Worm (Caenorhabditis elegans) whole organism, midembryonic: ENCODE measurements around the gene tyra-3.

Experiments
- T22C8.4 ChIP-seq: fragments of 200-800 bp; sonication (Bioruptor generic); IDR thresholded peaks from 2 replicates; pipeline ENCODE4 v1.3.6; 2022; ENCODE audit warnings: missing genetic modification characterization, missing compliant biosample characterization
- cog-1 ChIP-seq: sonication (generic microtip); optimal IDR thresholded peaks from 2 replicates; lab custom pipeline; 2016; ENCODE audit warnings: missing genetic modification characterization, missing compliant biosample characterization
- flt-1 ChIP-seq: fragments of 200-800 bp; sonication (Bioruptor generic); IDR thresholded peaks from 2 replicates; pipeline ENCODE4 v1.3.6; 2022; ENCODE audit warnings: missing genetic modification characterization, missing compliant biosample characterization
- klf-2 ChIP-seq: fragments of 200-800 bp; sonication (Bioruptor generic); conservative IDR thresholded peaks from 2 replicates; pipeline ENCODE4 v1.3.6; 2022; ENCODE audit warnings: missing genetic modification reagents, missing genetic modification characterization, missing compliant biosample characterization
- med-1 ChIP-seq: sonication (generic microtip); optimal IDR thresholded peaks from 2 replicates; lab custom pipeline; 2017; ENCODE audit warnings: missing genetic modification characterization, mild to moderate bottlenecking, missing compliant biosample characterization, antibody characterized with exemption, missing genetic modification reagents; ENCODE audit not compliant: insufficient read depth
- ref-1 ChIP-seq: fragments of 200-800 bp; sonication (Bioruptor generic); conservative IDR thresholded peaks from 2 replicates; pipeline ENCODE4 v1.3.6; 2022; ENCODE audit warnings: missing genetic modification reagents, missing genetic modification characterization, missing compliant biosample characterization
- tab-1 ChIP-seq: fragments of 200-800 bp; sonication (Bioruptor generic); IDR thresholded peaks from 2 replicates; pipeline ENCODE4 v1.3.6; 2022; ENCODE audit warnings: missing genetic modification characterization, missing compliant biosample characterization
- ztf-23 ChIP-seq: fragments of 200-800 bp; sonication (Bioruptor generic); IDR thresholded peaks from 2 replicates; pipeline ENCODE4 v1.3.6; 2022; ENCODE audit warnings: missing genetic modification reagents, missing genetic modification characterization, missing compliant biosample characterization
- ztf-29 ChIP-seq: fragments of 200-800 bp; sonication (Bioruptor generic); IDR thresholded peaks from 2 replicates; pipeline ENCODE4 v1.3.6; 2022; ENCODE audit warnings: missing genetic modification reagents, missing genetic modification characterization, missing compliant biosample characterization

tyra-3 gene

DNA sequence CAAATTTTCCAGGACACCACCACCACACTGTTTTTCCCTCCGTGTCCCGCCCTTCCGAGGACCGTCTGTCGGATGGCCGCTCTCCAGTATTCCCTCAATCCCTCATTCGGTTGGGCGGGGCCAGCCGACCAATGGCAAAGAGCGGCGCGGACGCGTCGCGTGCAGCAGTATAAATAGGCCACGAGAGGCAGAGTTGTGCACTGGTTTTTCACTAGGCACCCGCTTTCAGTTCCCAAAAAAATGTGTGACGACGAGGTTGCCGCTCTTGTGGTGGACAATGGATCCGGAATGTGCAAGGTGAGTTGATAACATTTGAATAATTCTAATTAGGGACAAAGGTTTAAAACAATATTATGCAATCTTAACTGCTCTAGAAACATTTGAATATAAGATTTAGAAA, 12.6 kb downstream of the tyra-3 start, which contains the start of gene act-4:
Gene act-4 (plus strand): TSS at position 200 of the 400 bp plus-strand sequence.
- no peak for TF ChIP-seq ztf-29 (GFP tag; lab: Robert Waterston, UW)
- TF ChIP-seq flt-1: peak; percentile 62; the same call in 1 of the 2 replicates
- 0 out of 2 replicates have a peak, but pooled peaks have one; percentile 22 for TF ChIP-seq tab-1

DNA sequence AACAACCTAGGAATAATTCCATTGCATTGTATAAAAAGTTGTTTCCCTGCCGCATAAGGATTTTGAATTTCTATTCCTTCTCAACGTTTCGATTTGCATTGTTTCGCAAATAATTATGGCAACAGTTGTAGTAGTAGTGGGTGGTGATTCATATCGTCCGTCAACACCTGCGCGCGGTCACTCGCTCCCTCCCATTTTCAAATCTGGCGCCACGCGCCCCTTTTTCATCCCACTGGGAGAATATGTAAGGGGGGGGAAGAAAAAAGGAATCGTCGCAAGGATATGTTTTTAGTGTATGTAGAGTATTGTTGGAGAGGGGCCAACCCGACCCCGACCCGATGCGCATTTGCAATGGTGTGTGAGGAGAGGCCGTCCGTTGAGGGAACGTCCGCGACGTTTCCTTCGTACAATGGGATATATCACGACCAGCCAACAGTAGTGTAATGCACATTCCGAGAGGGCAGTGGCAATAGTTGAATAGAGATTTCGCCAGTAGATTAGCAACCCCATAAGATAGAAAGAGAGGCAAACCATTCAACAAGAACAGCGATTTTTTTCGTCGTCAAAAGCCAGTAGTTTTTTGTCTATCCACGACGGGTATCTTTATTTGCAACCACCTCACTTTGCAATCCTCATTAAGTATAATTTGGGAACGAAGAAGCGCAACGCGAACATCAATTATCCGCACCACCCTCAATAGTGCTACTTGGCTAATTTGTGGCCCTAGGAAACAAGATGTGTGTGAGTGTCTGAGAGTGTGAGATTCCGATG, 13.2 kb downstream of the tyra-3 start:
- TF ChIP-seq T22C8.4 (0 out of 2 replicates have a peak, but pooled peaks have one; percentile 31), cog-1 (tag; lab: Kevin White, UChicago) (no peak), med-1 (GFP tag; lab: Kevin White, UChicago) (no peak), ztf-23 (peak; percentile 41; the same call in 1 of the 2 replicates), flt-1 (peak; percentile 80), ref-1 (GFP tag; lab: Robert Waterston, UW) (peak; percentile 57)

DNA sequence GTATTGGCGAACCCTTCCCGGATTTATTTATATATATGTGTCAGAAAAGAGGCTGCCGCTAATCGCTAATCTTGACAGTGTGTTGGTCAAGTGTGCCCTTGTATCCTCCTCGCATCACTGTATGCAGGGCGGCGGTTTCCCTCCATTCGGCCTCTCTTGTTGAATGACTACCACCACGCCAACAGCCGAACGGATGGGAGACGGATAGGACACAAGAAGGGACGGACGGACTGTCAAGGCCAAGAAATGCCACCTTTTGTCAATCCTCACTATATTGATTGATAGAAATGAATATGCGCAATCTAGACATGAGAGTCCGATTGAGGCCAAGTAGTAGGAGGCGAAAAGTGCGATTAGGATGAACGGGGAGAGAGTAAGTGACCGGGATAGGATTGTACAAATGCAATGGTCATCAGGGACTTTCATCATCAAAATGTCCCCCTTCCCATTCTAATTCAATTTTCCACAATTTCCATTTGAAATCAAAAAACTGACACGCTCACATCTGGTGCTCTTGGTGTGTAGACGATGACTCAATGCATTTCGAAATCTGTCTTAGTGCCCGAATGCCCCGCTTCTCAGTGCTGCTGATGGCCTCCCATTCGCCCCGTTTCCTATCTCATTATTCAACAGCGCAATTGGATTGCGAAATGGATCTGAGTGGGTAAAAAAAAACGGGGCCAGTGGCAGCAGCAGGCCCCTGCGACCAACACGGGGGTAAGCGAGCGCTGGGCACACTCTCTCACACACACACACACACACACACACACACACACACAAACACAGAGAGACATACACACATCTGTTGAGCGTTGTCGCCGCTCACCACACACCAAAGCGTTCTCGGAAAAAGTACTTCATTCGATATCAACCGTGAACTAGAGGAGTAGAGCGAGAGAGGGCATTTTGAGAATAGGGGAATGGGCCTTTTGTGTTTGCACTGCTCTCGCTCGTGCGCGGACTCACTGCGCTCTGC, 14.1 kb downstream of the tyra-3 start:
- TF ChIP-seq T22C8.4 (peak; percentile 56; the same call in 1 of the 2 replicates), cog-1 (tag; lab: Kevin White, UChicago) (peak; percentile 59), tab-1 (no peak), flt-1 (peak; percentile 45)

DNA sequence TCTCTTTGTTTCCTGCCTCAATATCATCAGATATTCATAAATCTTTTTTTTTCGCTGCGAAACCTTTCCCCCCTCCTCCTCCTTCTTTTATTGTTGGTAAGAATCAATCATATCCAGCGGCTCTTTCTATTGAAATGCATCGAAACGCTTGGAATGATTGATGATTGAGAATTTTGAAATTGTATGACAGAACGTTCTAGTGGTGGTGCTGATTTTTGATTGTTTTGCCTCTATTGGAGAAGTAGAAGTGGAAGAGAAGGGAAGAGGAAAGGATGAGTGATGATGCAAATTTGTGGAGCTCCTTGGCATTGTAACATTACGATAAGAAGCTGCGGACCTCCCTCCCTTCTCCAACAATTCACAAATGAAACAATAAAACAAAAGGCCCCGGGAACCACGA, 17.7 kb downstream of the tyra-3 start:
- no peak for TF ChIP-seq ref-1 (GFP tag; lab: Robert Waterston, UW)
- TF ChIP-seq flt-1: no peak
- no peak for TF ChIP-seq ztf-23
- TF ChIP-seq tab-1: no peak
- no peak for TF ChIP-seq klf-2 (GFP tag; lab: Robert Waterston, UW)
- TF ChIP-seq ztf-29 (GFP tag; lab: Robert Waterston, UW): no peak
- TF ChIP-seq T22C8.4: no peak
- no peak for TF ChIP-seq cog-1 (tag; lab: Kevin White, UChicago)
- TF ChIP-seq med-1 (GFP tag; lab: Kevin White, UChicago): no peak

ce11 chrX:4969228-4969627, 21.4 kb downstream of the tyra-3 start, which contains the start of gene M03F4.6:
M03F4.6 (minus strand) TSS chrX:4969328.
- TF ChIP-seq ztf-29 (GFP tag; lab: Robert Waterston, UW) (no peak), ref-1 (GFP tag; lab: Robert Waterston, UW) (no peak), tab-1 (no peak), cog-1 (tag; lab: Kevin White, UChicago) (no peak), T22C8.4 (no peak), med-1 (GFP tag; lab: Kevin White, UChicago) (no peak), flt-1 (no peak), ztf-23 (no peak), klf-2 (GFP tag; lab: Robert Waterston, UW) (no peak)

ce11 chrX:4970863-4971345, 23.1 kb downstream of the tyra-3 start, which contains the start of gene calu-1:
calu-1 (minus strand) TSS chrX:4970913.
- TF ChIP-seq ztf-23 (no peak), cog-1 (tag; lab: Kevin White, UChicago) (no peak), ref-1 (GFP tag; lab: Robert Waterston, UW) (no peak), flt-1 (no peak), tab-1 (no peak), T22C8.4 (no peak), med-1 (GFP tag; lab: Kevin White, UChicago) (no peak), ztf-29 (GFP tag; lab: Robert Waterston, UW) (no peak), klf-2 (GFP tag; lab: Robert Waterston, UW) (no peak)

- TF ChIP-seq ztf-23 (no peak; the same call in 1 of the 2 replicates), flt-1 (peak; percentile 40; the same call in 1 of the 2 replicates), ztf-29 (GFP tag; lab: Robert Waterston, UW) (no peak), ref-1 (GFP tag; lab: Robert Waterston, UW) (no peak), T22C8.4 (no peak), med-1 (GFP tag; lab: Kevin White, UChicago) (no peak), klf-2 (GFP tag; lab: Robert Waterston, UW) (no peak), tab-1 (0 out of 2 replicates have a peak, but pooled peaks have one; percentile 8), cog-1 (tag; lab: Kevin White, UChicago) (peak; percentile 43)
Measured at ce11 chrX:4971427-4971826, 23.6 kb downstream of the tyra-3 start.

DNA sequence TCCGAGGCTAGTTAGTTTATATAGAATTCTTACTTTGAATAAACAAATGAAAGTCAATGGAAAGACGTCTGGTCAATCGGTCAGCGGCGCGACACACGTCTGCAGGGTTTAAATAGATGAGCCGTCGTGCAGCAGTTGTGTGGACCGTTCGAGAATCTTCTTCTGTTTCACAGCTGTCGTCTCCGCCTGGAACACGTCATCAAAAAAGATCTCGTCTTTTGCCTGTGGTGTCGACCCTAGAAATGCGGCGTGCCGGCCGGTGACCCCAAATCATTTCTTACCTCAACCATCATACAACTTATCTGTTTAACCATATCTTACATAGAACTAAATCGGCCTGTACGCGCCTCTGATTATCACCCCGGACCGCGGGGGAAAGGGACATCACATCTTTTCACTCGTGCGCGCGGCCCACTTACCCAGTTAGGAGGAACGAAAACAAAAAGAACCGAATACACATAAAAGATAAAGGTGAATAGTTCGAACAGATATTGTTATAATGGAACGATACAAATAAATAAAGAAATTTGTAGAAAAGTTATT, 24.3 kb downstream of the tyra-3 start:
- TF ChIP-seq tab-1 (no peak), cog-1 (tag; lab: Kevin White, UChicago) (no peak), ztf-29 (GFP tag; lab: Robert Waterston, UW) (no peak), med-1 (GFP tag; lab: Kevin White, UChicago) (no peak), flt-1 (no peak), T22C8.4 (no peak), ref-1 (GFP tag; lab: Robert Waterston, UW) (no peak), klf-2 (GFP tag; lab: Robert Waterston, UW) (no peak)

DNA sequence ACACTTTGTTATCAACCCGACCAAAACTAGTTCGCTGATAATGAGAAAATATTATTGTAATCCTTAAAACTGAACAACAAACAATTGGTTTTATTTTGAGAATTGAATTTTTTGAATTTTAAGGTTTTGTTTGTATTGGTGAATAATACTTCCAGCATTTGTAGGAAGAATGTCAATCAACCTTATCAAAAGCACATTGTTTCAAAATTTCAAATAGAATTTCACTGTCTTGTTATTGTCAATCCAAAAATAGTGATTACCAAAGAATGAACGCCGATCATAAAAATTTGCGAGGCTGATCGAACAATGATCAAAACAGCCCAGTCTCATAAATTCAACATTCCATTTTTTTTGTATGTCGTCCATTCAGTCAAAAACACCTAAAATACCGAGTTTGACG, 26.6 kb downstream of the tyra-3 start:
- TF ChIP-seq ztf-29 (GFP tag; lab: Robert Waterston, UW): no peak
- TF ChIP-seq med-1 (GFP tag; lab: Kevin White, UChicago): no peak
- TF ChIP-seq cog-1 (tag; lab: Kevin White, UChicago): no peak
- no peak for TF ChIP-seq flt-1
- no peak for TF ChIP-seq T22C8.4
- no peak for TF ChIP-seq klf-2 (GFP tag; lab: Robert Waterston, UW)
- no peak for TF ChIP-seq tab-1
- no peak for TF ChIP-seq ref-1 (GFP tag; lab: Robert Waterston, UW)
- TF ChIP-seq ztf-23: no peak
